Worm (Caenorhabditis elegans) whole organism, L1 larva: ENCODE data around the gene hlh-1.

ENCODE experiments used
- C04F5.9 ChIP-seq: sonication (generic microtip); optimal IDR thresholded peaks from 2 replicates; lab custom pipeline; 2016; ENCODE audit warnings: missing genetic modification characterization, missing compliant biosample characterization
- C16A3.4 ChIP-seq: fragments of 150-350 bp; optimal IDR thresholded peaks from 2 replicates; lab custom pipeline; 2014; ENCODE audit warnings: missing biosample characterization, missing genetic modification characterization
- F16B12.6 ChIP-seq: fragments of 150-350 bp; optimal IDR thresholded peaks from 2 replicates; lab custom pipeline; 2014; ENCODE audit warnings: missing biosample characterization, missing genetic modification characterization
- Y116A8C.19 ChIP-seq: sonication (generic microtip); optimal IDR thresholded peaks from 2 replicates; lab custom pipeline; 2016; ENCODE audit warnings: missing compliant biosample characterization, missing genetic modification characterization, borderline replicate concordance
- alr-1 ChIP-seq: fragments of 200-800 bp; sonication (Bioruptor generic); optimal IDR thresholded peaks from 2 replicates; lab custom pipeline; 2018; ENCODE audit warnings: borderline replicate concordance, mild to moderate bottlenecking, missing genetic modification characterization, missing compliant biosample characterization
- aly-2 ChIP-seq: fragments of 150-350 bp; optimal IDR thresholded peaks from 2 replicates; lab custom pipeline; 2014; ENCODE audit warnings: missing biosample characterization, missing genetic modification characterization
- ama-1 ChIP-seq: fragments of 150-350 bp; optimal IDR thresholded peaks from 2 replicates; lab custom pipeline; 2014
- blmp-1 ChIP-seq: fragments of 150-350 bp; optimal IDR thresholded peaks from 2 replicates; lab custom pipeline; 2014; ENCODE audit warnings: missing biosample characterization, missing genetic modification characterization
- ceh-8 ChIP-seq: fragments of 200-800 bp; sonication (Bioruptor generic); optimal IDR thresholded peaks from 2 replicates; lab custom pipeline; 2018; ENCODE audit warnings: mild to moderate bottlenecking, missing genetic modification characterization, moderate library complexity, missing compliant biosample characterization
- ceh-82 ChIP-seq, 3 experiments: fragments of 150-350 bp in 1 of 3; sonication (generic microtip) in 2 of 3; optimal IDR thresholded peaks; 2 replicates each; lab custom pipeline; 2014 to 2017; ENCODE audit warnings: missing biosample characterization in 3 of 3, missing genetic modification characterization in 3 of 3
- dpl-1 ChIP-seq, 3 experiments: fragments of 150-350 bp in 2 of 3; sonication (generic microtip) in 1 of 3; optimal IDR thresholded peaks; 2 replicates each; lab custom pipeline; 2014 to 2017; ENCODE audit warnings: missing biosample characterization in 3 of 3, missing genetic modification characterization in 3 of 3, missing genetic modification reagents in 3 of 3
- dsc-1 ChIP-seq: sonication (generic microtip); optimal IDR thresholded peaks from 2 replicates; lab custom pipeline; 2016; ENCODE audit warnings: mild to moderate bottlenecking, missing genetic modification characterization, missing compliant biosample characterization
- efl-1 ChIP-seq, 4 experiments: fragments of 150-350 bp; optimal IDR thresholded peaks in 3 of 4; peaks in 1 of 4; 1 replicate in 1 of 4; 2 replicates in 3 of 4; lab custom pipeline; 2014; ENCODE audit warnings: missing biosample characterization in 2 of 4, missing genetic modification characterization in 2 of 4, missing genetic modification reagents in 2 of 4
- egl-27 ChIP-seq, 2 experiments: fragments of 150-350 bp in 1 of 2; sonication (generic microtip); optimal IDR thresholded peaks; 3 replicates each; lab custom pipeline; 2017 to 2018; ENCODE audit warnings: missing biosample characterization in 2 of 2, missing genetic modification characterization in 2 of 2, missing genetic modification reagents in 2 of 2
- elt-3 ChIP-seq, 6 experiments: fragments of 150-350 bp in 1 of 6; sonication (generic microtip); optimal IDR thresholded peaks; 2 replicates each; lab custom pipeline; 2017 to 2018; ENCODE audit warnings: missing biosample characterization in 6 of 6, missing genetic modification characterization in 6 of 6, inconsistent platforms in 1 of 6
- ets-5 ChIP-seq: fragments of 200-800 bp; sonication (Bioruptor generic); IDR thresholded peaks from 2 replicates; pipeline ENCODE4 v1.3.6; 2022; ENCODE audit warnings: missing genetic modification characterization, missing compliant biosample characterization
- fos-1 ChIP-seq: fragments of 150-350 bp; optimal IDR thresholded peaks from 2 replicates; lab custom pipeline; 2014; ENCODE audit warnings: missing biosample characterization, missing genetic modification characterization
- hlh-17 ChIP-seq: fragments of 200-800 bp; sonication (Bioruptor generic); optimal IDR thresholded peaks from 2 replicates; lab custom pipeline; 2018; ENCODE audit warnings: missing genetic modification characterization, mild to moderate bottlenecking, missing compliant biosample characterization, moderate library complexity, borderline replicate concordance
- isw-1 ChIP-seq: fragments of 200-800 bp; sonication (Bioruptor generic); IDR thresholded peaks from 2 replicates; pipeline ENCODE4 v1.3.6; 2022; ENCODE audit warnings: missing genetic modification characterization, missing compliant biosample characterization
- jun-1 ChIP-seq: fragments of 150-350 bp; optimal IDR thresholded peaks from 2 replicates; lab custom pipeline; 2014; ENCODE audit warnings: missing biosample characterization, missing genetic modification reagents, missing genetic modification characterization
- lin-14 ChIP-seq: fragments of 200-800 bp; sonication (Bioruptor generic); optimal IDR thresholded peaks from 2 replicates; lab custom pipeline; 2018; ENCODE audit warnings: mild to moderate bottlenecking, missing genetic modification characterization, moderate library complexity, missing compliant biosample characterization
- lin-35 ChIP-seq, 2 experiments: fragments of 150-350 bp; optimal IDR thresholded peaks; 2 replicates each; lab custom pipeline; 2014; ENCODE audit warnings: missing biosample characterization in 2 of 2, missing genetic modification characterization in 2 of 2, missing genetic modification reagents in 2 of 2
- lin-39 ChIP-seq: fragments of 150-350 bp; optimal IDR thresholded peaks from 2 replicates; lab custom pipeline; 2014; ENCODE audit warnings: missing biosample characterization, missing genetic modification reagents, missing genetic modification characterization
- lsy-2 ChIP-seq, 2 experiments: fragments of 150-350 bp; optimal IDR thresholded peaks; 2 replicates each; lab custom pipeline; 2014; ENCODE audit warnings: missing biosample characterization in 2 of 2, missing genetic modification characterization in 2 of 2
- mab-9 ChIP-seq: fragments of 200-800 bp; sonication (Bioruptor generic); IDR thresholded peaks from 2 replicates; pipeline ENCODE4 v1.3.6; 2022; ENCODE audit warnings: missing genetic modification reagents, missing genetic modification characterization, missing compliant biosample characterization
- mdl-1 ChIP-seq, 2 experiments: fragments of 150-350 bp; optimal IDR thresholded peaks; 2 replicates each; lab custom pipeline; 2014 to 2017; ENCODE audit warnings: missing biosample characterization in 2 of 2, missing genetic modification characterization in 2 of 2, inconsistent platforms in 1 of 2
- mep-1 ChIP-seq: fragments of 150-350 bp; optimal IDR thresholded peaks from 2 replicates; lab custom pipeline; 2014; ENCODE audit warnings: missing biosample characterization, missing genetic modification characterization
- nhr-11 ChIP-seq: fragments of 150-350 bp; optimal IDR thresholded peaks from 2 replicates; lab custom pipeline; 2014; ENCODE audit warnings: missing biosample characterization, missing genetic modification characterization
- nhr-71 ChIP-seq: sonication (generic microtip); optimal IDR thresholded peaks from 2 replicates; lab custom pipeline; 2016; ENCODE audit warnings: mild to moderate bottlenecking, missing genetic modification characterization, moderate library complexity, missing compliant biosample characterization
- nhr-76 ChIP-seq: sonication (generic microtip); optimal IDR thresholded peaks from 2 replicates; lab custom pipeline; 2017; ENCODE audit warnings: missing biosample characterization, missing genetic modification characterization
- nhr-77 ChIP-seq: fragments of 150-350 bp; optimal IDR thresholded peaks from 2 replicates; lab custom pipeline; 2014; ENCODE audit warnings: missing biosample characterization, missing genetic modification characterization
- nhr-84 ChIP-seq: sonication (generic microtip); optimal IDR thresholded peaks from 2 replicates; lab custom pipeline; 2017; ENCODE audit warnings: missing biosample characterization, missing genetic modification characterization
- nhr-85 ChIP-seq: sonication (generic microtip); peaks from one replicate; lab custom pipeline; 2016; ENCODE audit warnings: missing genetic modification characterization, inconsistent platforms, missing compliant biosample characterization
- pag-3 ChIP-seq: sonication (generic microtip); optimal IDR thresholded peaks from 2 replicates; lab custom pipeline; 2017; ENCODE audit warnings: missing genetic modification characterization, mild to moderate bottlenecking, missing compliant biosample characterization, antibody characterized with exemption, borderline replicate concordance; ENCODE audit not compliant: insufficient read depth
- pax-3 ChIP-seq: fragments of 200-800 bp; sonication (Bioruptor generic); optimal IDR thresholded peaks from 2 replicates; lab custom pipeline; 2018; ENCODE audit warnings: mild to moderate bottlenecking, missing genetic modification characterization, moderate library complexity, missing compliant biosample characterization
- pqm-1 ChIP-seq: sonication (generic microtip); optimal IDR thresholded peaks from 3 replicates; lab custom pipeline; 2017; ENCODE audit warnings: missing biosample characterization, missing genetic modification characterization
- rnt-1 ChIP-seq: sonication (generic microtip); optimal IDR thresholded peaks from 2 replicates; lab custom pipeline; 2016; ENCODE audit warnings: mild to moderate bottlenecking, missing genetic modification characterization, moderate library complexity, missing compliant biosample characterization
- snu-23 ChIP-seq: sonication (generic microtip); optimal IDR thresholded peaks from 2 replicates; lab custom pipeline; 2016; ENCODE audit warnings: missing genetic modification characterization, missing compliant biosample characterization
- sox-4 ChIP-seq: sonication (generic microtip); optimal IDR thresholded peaks from 2 replicates; lab custom pipeline; 2016; ENCODE audit warnings: missing genetic modification characterization, missing compliant biosample characterization
- sup-37 ChIP-seq: fragments of 200-800 bp; sonication (Bioruptor generic); optimal IDR thresholded peaks from 2 replicates; lab custom pipeline; 2018; ENCODE audit warnings: mild to moderate bottlenecking, missing genetic modification characterization, missing compliant biosample characterization
- swsn-7 ChIP-seq: sonication (generic microtip); optimal IDR thresholded peaks from 2 replicates; lab custom pipeline; 2016; ENCODE audit warnings: missing genetic modification characterization, missing compliant biosample characterization
- tbx-2 ChIP-seq: sonication (generic microtip); optimal IDR thresholded peaks from 2 replicates; lab custom pipeline; 2016; ENCODE audit warnings: missing genetic modification characterization, missing compliant biosample characterization
- vab-15 ChIP-seq: sonication (generic microtip); optimal IDR thresholded peaks from 2 replicates; lab custom pipeline; 2017; ENCODE audit warnings: missing genotype, mild to moderate bottlenecking, missing genetic modification characterization, missing compliant biosample characterization
- xbp-1 ChIP-seq: sonication (generic microtip); optimal IDR thresholded peaks from 2 replicates; lab custom pipeline; 2016; ENCODE audit warnings: missing genetic modification characterization, missing compliant biosample characterization
- zip-4 ChIP-seq: fragments of 200-800 bp; sonication (Bioruptor generic); optimal IDR thresholded peaks from 2 replicates; lab custom pipeline; 2018; ENCODE audit warnings: mild to moderate bottlenecking, missing genetic modification characterization, moderate library complexity, missing compliant biosample characterization
- ztf-4 ChIP-seq: fragments of 150-350 bp; optimal IDR thresholded peaks from 2 replicates; lab custom pipeline; 2014; ENCODE audit warnings: missing biosample characterization, missing genetic modification characterization

Gene hlh-1

DNA sequence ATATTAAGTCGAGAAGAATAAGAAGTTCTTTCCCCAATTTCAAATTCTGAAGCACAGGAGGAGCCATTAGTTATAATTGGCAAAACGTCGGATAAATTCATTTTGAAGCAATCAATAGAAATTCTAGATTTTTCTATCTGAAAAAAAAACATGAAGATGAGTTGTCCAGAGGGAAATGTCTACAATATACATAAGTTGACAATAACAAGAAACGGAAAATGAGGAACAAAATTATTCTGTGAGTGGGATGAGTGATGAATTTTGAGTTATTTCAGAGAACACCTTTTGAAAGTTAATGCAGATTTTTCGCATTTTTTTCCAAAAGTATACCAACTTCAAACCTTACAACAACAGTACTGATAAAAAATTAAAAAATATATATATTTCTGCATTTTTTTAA lies 22.3 kb downstream of the hlh-1 start, which contains the start of gene sra-36:
TSS of gene sra-36 (minus strand) at position 101 of the 400 bp plus-strand sequence.
- TF ChIP-seq blmp-1 (tag; lab: Kevin White, UChicago), result no peak
- TF ChIP-seq pqm-1, result no peak
- no peak for TF ChIP-seq elt-3 (tag; optimal IDR thresholded peaks at IDR 0.05; lab: Kevin White, UChicago)
- no peak for TF ChIP-seq ceh-8 (GFP tag; lab: Kevin White, UChicago)
- TF ChIP-seq mab-9, result no peak
- no peak for TF ChIP-seq ama-1
- no peak for TF ChIP-seq xbp-1 (tag; lab: Kevin White, UChicago)
- TF ChIP-seq Y116A8C.19 (tag; lab: Kevin White, UChicago), result no peak
- no peak for TF ChIP-seq mep-1
- no peak for TF ChIP-seq sox-4
- no peak for TF ChIP-seq egl-27 (tag; optimal IDR thresholded peaks at IDR 0.05; lab: Kevin White, UChicago)
- no peak for TF ChIP-seq sup-37 (GFP tag; lab: Kevin White, UChicago)
- TF ChIP-seq nhr-11 (tag; lab: Kevin White, UChicago), result no peak

DNA sequence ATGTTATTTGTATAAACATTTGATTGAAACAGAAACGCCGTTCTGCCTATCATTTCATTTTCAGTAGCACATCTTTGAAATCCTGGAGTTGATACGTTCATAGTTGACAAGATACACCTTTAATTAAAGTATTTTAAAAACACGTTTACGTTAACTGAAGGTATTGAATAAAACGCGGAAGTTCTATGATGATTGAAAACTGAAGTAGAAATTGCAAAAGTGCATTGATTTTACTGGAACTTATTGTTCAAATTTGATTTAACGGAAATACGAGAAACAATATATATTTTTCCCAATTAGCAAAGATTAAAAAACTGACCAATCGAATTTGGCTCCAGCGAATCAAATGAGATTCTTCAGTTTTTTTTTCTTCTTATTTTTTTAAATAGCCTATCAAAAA lies 25.2 kb downstream of the hlh-1 start, which contains the start of gene sra-34:
TSS of gene sra-34 (minus strand) at position 101 of the 400 bp plus-strand sequence.
- TF ChIP-seq nhr-77 (no peak), snu-23 (GFP tag; lab: Kevin White, UChicago) (no peak), vab-15 (no peak), mdl-1 (tag; optimal IDR thresholded peaks at IDR 0.05; lab: Kevin White, UChicago) (no peak), rnt-1 (no peak), zip-4 (no peak), lin-39 (tag; lab: Kevin White, UChicago) (no peak), nhr-84 (no peak), jun-1 (no peak), ceh-8 (GFP tag; lab: Kevin White, UChicago) (no peak), blmp-1 (tag; lab: Kevin White, UChicago) (no peak), pax-3 (tag; lab: Kevin White, UChicago) (no peak), isw-1 (GFP tag; lab: Robert Waterston, UW) (no peak), alr-1 (tag; lab: Kevin White, UChicago) (no peak), mab-9 (no peak), swsn-7 (tag; lab: Kevin White, UChicago) (no peak), dpl-1 (GFP tag; optimal IDR thresholded peaks at IDR 0.05; lab: Kevin White, UChicago) (no peak), lin-35 (GFP tag; optimal IDR thresholded peaks at IDR 0.05; lab: Kevin White, UChicago) (no peak), tbx-2 (tag; lab: Kevin White, UChicago) (no peak)

DNA sequence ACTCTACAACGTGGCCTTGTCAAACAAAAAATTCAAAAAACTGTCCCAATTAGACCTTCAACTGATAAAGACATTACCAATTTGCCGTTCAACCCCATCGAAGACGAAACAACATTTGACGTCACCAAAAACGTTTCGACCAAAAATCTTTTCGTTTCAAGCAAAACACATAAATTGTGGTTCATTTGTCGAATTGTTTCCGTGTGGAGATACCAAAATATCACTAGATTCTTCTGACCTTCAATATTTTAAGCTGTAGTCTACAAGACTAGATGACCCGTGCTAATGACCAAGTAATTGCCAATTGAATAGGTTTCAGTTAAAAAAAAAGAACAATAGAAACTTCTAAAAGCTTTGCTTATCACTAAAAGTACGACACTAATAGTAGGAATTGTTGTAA lies 30.0 kb downstream of the hlh-1 start:
- TF ChIP-seq nhr-71 (tag; lab: Kevin White, UChicago) (no peak), aly-2 (tag; lab: Kevin White, UChicago) (no peak), nhr-85 (tag; lab: Kevin White, UChicago) (peak; percentile 74)

DNA sequence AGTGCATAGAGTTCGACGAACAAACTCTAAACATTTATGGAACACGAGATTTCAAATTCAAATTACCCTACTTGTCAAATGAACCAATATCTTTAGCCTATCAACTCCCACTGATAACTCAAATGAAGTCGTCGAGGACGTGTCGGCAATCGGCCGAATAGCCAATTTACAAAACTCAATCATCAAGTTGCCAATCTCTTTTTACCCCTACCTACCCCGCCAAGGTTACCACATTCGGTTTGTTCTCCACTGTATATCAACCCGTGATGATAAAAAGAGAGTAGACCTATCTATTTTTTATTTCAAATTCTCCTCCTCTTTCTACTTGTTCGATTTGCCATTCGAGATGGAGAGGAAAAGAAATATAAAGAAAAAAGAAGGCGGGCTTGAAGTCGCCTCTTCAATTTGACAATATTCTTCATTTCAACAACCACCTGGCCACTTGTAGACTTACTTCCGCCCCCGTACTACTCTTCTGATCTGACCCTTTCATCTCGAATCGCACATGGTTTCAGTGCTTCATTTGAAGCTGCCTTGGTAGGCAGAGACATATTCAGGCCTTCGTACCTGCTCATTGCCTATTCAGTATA lies 31.7 kb downstream of the hlh-1 start:
- TF ChIP-seq F16B12.6 (tag; lab: Kevin White, UChicago), result no peak
- TF ChIP-seq hlh-17 (GFP tag; lab: Kevin White, UChicago), result no peak
- TF ChIP-seq ztf-4, result no peak
- no peak for TF ChIP-seq fos-1 (tag; lab: Kevin White, UChicago)
- no peak for TF ChIP-seq ceh-82 (tag; optimal IDR thresholded peaks at IDR 0.05; lab: Kevin White, UChicago)
- TF ChIP-seq aly-2 (tag; lab: Kevin White, UChicago), result no peak
- TF ChIP-seq sox-4, result no peak
- no peak for TF ChIP-seq dsc-1 (tag; lab: Kevin White, UChicago)
- no peak for TF ChIP-seq ets-5
- no peak for TF ChIP-seq C16A3.4 (tag; lab: Kevin White, UChicago)
- no peak for TF ChIP-seq nhr-11 (tag; lab: Kevin White, UChicago)
- TF ChIP-seq lsy-2 (tag; optimal IDR thresholded peaks at IDR 0.05; lab: Kevin White, UChicago), result peak in 1 of 2 experiments; percentile 20
- no peak for TF ChIP-seq nhr-76 (tag; lab: Kevin White, UChicago)
- TF ChIP-seq ama-1, result no peak
- TF ChIP-seq zip-4, result no peak
- TF ChIP-seq sup-37 (GFP tag; lab: Kevin White, UChicago), result no peak
- peak; percentile 64 for TF ChIP-seq lin-14 (GFP tag; lab: Kevin White, UChicago)
- TF ChIP-seq pag-3 (tag; lab: Kevin White, UChicago), result peak; percentile 73
- no peak for TF ChIP-seq rnt-1
- no peak for TF ChIP-seq C04F5.9 (tag; lab: Kevin White, UChicago)
- TF ChIP-seq elt-3 (tag; optimal IDR thresholded peaks at IDR 0.05; lab: Kevin White, UChicago), result peak in 4 of 6 experiments; percentile 4 to 58 (median 20)
- TF ChIP-seq efl-1 (optimal IDR thresholded peaks at IDR 0.05; lab: Kevin White, UChicago), result no peak
- TF ChIP-seq efl-1 (GFP tag; optimal IDR thresholded peaks at IDR 0.05 in 1 of 2; lab: Kevin White, UChicago), result peak in 1 of 2 experiments; percentile 91
- TF ChIP-seq nhr-71 (tag; lab: Kevin White, UChicago), result peak; percentile 28
